Worm (Caenorhabditis elegans) whole organism, L4 larva: ENCODE results near the gene cnx-1.

Source experiments
- D1046.2 ChIP-seq: fragments of 200-800 bp; sonication (Bioruptor generic); IDR thresholded peaks from 2 replicates; pipeline ENCODE4 v1.3.6; 2022; ENCODE audit warnings: missing genetic modification characterization, missing compliant biosample characterization
- F26F4.8 ChIP-seq: fragments of 200-800 bp; sonication (Bioruptor generic); conservative IDR thresholded peaks from 2 replicates; pipeline ENCODE4 v1.3.6; 2022; ENCODE audit warnings: missing genetic modification characterization, missing compliant biosample characterization
- F49E8.2 ChIP-seq: sonication (generic microtip); optimal IDR thresholded peaks from 2 replicates; lab custom pipeline; 2016; ENCODE audit warnings: missing compliant biosample characterization, mild to moderate bottlenecking, missing genetic modification characterization, borderline replicate concordance
- Y105C5A.15 ChIP-seq: fragments of 200-800 bp; sonication (Bioruptor generic); IDR thresholded peaks from 2 replicates; pipeline ENCODE4 v1.3.6; 2022; ENCODE audit warnings: missing genetic modification characterization, missing compliant biosample characterization
- Y48G9A.11 ChIP-seq: fragments of 200-800 bp; sonication (Bioruptor generic); IDR thresholded peaks from 2 replicates; pipeline ENCODE4 v1.3.6; 2022; ENCODE audit warnings: missing genetic modification reagents, missing genetic modification characterization, missing compliant biosample characterization
- Y75B8A.6 ChIP-seq: fragments of 200-800 bp; sonication (Bioruptor generic); IDR thresholded peaks from 2 replicates; pipeline ENCODE4 v1.3.6; 2022; ENCODE audit warnings: missing genetic modification reagents, missing genetic modification characterization, missing compliant biosample characterization
- ZK546.5 ChIP-seq, 2 experiments: sonication (generic microtip); optimal IDR thresholded peaks; 2 replicates each; lab custom pipeline; 2017; ENCODE audit warnings: missing biosample characterization in 2 of 2, missing genetic modification characterization in 2 of 2
- aly-2 ChIP-seq: sonication (generic microtip); optimal IDR thresholded peaks from 2 replicates; lab custom pipeline; 2018; ENCODE audit warnings: missing biosample characterization, missing genetic modification characterization
- ama-1 ChIP-seq: fragments of 150-350 bp; optimal IDR thresholded peaks from 2 replicates; lab custom pipeline; 2014; ENCODE audit warnings: inconsistent platforms, mixed read lengths
- ceh-28 ChIP-seq: fragments of 150-350 bp; optimal IDR thresholded peaks from 2 replicates; lab custom pipeline; 2014; ENCODE audit warnings: missing biosample characterization, missing genetic modification reagents, missing genetic modification characterization
- ceh-44 ChIP-seq: fragments of 200-800 bp; sonication (Bioruptor generic); IDR thresholded peaks from 2 replicates; pipeline ENCODE4 v1.3.6; 2022; ENCODE audit warnings: missing genetic modification reagents, missing genetic modification characterization, missing compliant biosample characterization
- ceh-62 ChIP-seq: sonication (generic microtip); optimal IDR thresholded peaks from 2 replicates; lab custom pipeline; 2017; ENCODE audit warnings: missing biosample characterization, missing genetic modification characterization
- ces-1 ChIP-seq: fragments of 150-350 bp; sonication (generic microtip); optimal IDR thresholded peaks from 4 replicates; lab custom pipeline; 2014; ENCODE audit warnings: missing biosample characterization, missing genetic modification reagents, missing genetic modification characterization
- cey-2 ChIP-seq: sonication (generic microtip); optimal IDR thresholded peaks from 3 replicates; lab custom pipeline; 2017; ENCODE audit warnings: missing genetic modification characterization, mild to moderate bottlenecking, missing compliant biosample characterization, antibody characterized with exemption, borderline replicate concordance; ENCODE audit not compliant: insufficient read depth
- ctbp-1 ChIP-seq: fragments of 200-800 bp; sonication (Bioruptor generic); IDR thresholded peaks from 2 replicates; pipeline ENCODE4 v1.3.6; 2022; ENCODE audit warnings: missing genetic modification reagents, missing genetic modification characterization, missing compliant biosample characterization
- daf-12 ChIP-seq: fragments of 150-350 bp; optimal IDR thresholded peaks from 2 replicates; lab custom pipeline; 2014; ENCODE audit warnings: missing biosample characterization, missing genetic modification reagents, missing genetic modification characterization
- daf-16 ChIP-seq, 3 experiments: sonication (generic microtip); optimal IDR thresholded peaks; 2 replicates each; lab custom pipeline; 2016 to 2017; ENCODE audit warnings: missing genetic modification characterization in 3 of 3, missing genetic modification reagents in 3 of 3, mild to moderate bottlenecking in 2 of 3, missing compliant biosample characterization in 2 of 3, missing biosample characterization in 1 of 3, moderate library complexity in 1 of 3
- daf-19 ChIP-seq: fragments of 200-800 bp; sonication (Bioruptor generic); conservative IDR thresholded peaks from 2 replicates; pipeline ENCODE4 v1.3.6; 2022; ENCODE audit warnings: missing genetic modification characterization, missing compliant biosample characterization
- daf-8 ChIP-seq: fragments of 200-800 bp; sonication (Bioruptor generic); IDR thresholded peaks from 2 replicates; pipeline ENCODE4 v1.3.6; 2022; ENCODE audit warnings: missing genetic modification characterization, missing compliant biosample characterization
- duxl-1 ChIP-seq: sonication (generic microtip); optimal IDR thresholded peaks from 2 replicates; lab custom pipeline; 2016; ENCODE audit warnings: mild to moderate bottlenecking, missing genetic modification characterization, moderate library complexity, missing compliant biosample characterization; ENCODE audit not compliant: poor library complexity
- egl-27 ChIP-seq: sonication (generic microtip); optimal IDR thresholded peaks from 3 replicates; lab custom pipeline; 2017; ENCODE audit warnings: missing biosample characterization, missing genetic modification reagents, missing genetic modification characterization
- fkh-10 ChIP-seq: fragments of 150-350 bp; optimal IDR thresholded peaks from 2 replicates; lab custom pipeline; 2014; ENCODE audit warnings: missing biosample characterization, missing genetic modification reagents, missing genetic modification characterization
- gei-8 ChIP-seq: fragments of 200-800 bp; sonication (Bioruptor generic); optimal IDR thresholded peaks from 2 replicates; lab custom pipeline; 2018; ENCODE audit warnings: mild to moderate bottlenecking, missing genetic modification characterization, missing compliant biosample characterization
- hlh-11 ChIP-seq: fragments of 200-800 bp; sonication (Bioruptor generic); optimal IDR thresholded peaks from 2 replicates; lab custom pipeline; 2018; ENCODE audit warnings: mild to moderate bottlenecking, missing genetic modification characterization, missing compliant biosample characterization
- lin-1 ChIP-seq: fragments of 200-800 bp; sonication (Bioruptor generic); IDR thresholded peaks from 2 replicates; pipeline ENCODE4 v1.3.6; 2022; ENCODE audit warnings: missing genetic modification reagents, missing genetic modification characterization, missing compliant biosample characterization
- lin-13 ChIP-seq: fragments of 150-350 bp; optimal IDR thresholded peaks from 2 replicates; lab custom pipeline; 2014; ENCODE audit warnings: missing biosample characterization, missing genetic modification reagents, missing genetic modification characterization
- lin-15B ChIP-seq: fragments of 150-350 bp; sonication (generic microtip); optimal IDR thresholded peaks from 3 replicates; lab custom pipeline; 2014; ENCODE audit warnings: missing biosample characterization, missing genetic modification characterization
- lin-38 ChIP-seq: fragments of 200-800 bp; sonication (Bioruptor generic); IDR thresholded peaks from 2 replicates; pipeline ENCODE4 v1.3.6; 2022; ENCODE audit warnings: missing genetic modification reagents, missing genetic modification characterization, missing compliant biosample characterization
- madf-9 ChIP-seq: fragments of 200-800 bp; sonication (Bioruptor generic); conservative IDR thresholded peaks from 2 replicates; pipeline ENCODE4 v1.3.6; 2022; ENCODE audit warnings: missing genetic modification reagents, missing genetic modification characterization, missing compliant biosample characterization
- mep-1 ChIP-seq: fragments of 150-350 bp; sonication (generic microtip); optimal IDR thresholded peaks from 3 replicates; lab custom pipeline; 2014; ENCODE audit warnings: missing biosample characterization, missing genetic modification characterization
- mes-2 ChIP-seq: sonication (generic microtip); optimal IDR thresholded peaks from 2 replicates; lab custom pipeline; 2016; ENCODE audit warnings: missing genotype, mild to moderate bottlenecking, missing genetic modification characterization, missing compliant biosample characterization; ENCODE audit not compliant: poor library complexity, severe bottlenecking
- nhr-10 ChIP-seq: fragments of 150-350 bp; optimal IDR thresholded peaks from 2 replicates; lab custom pipeline; 2014; ENCODE audit warnings: missing biosample characterization, missing genetic modification characterization
- nhr-11 ChIP-seq: fragments of 150-350 bp; optimal IDR thresholded peaks from 2 replicates; lab custom pipeline; 2014; ENCODE audit warnings: missing biosample characterization, missing genetic modification characterization
- nhr-111 ChIP-seq: fragments of 200-800 bp; sonication (Bioruptor generic); optimal IDR thresholded peaks from 2 replicates; lab custom pipeline; 2018; ENCODE audit warnings: mild to moderate bottlenecking, missing genetic modification characterization, missing compliant biosample characterization
- nhr-25 ChIP-seq: sonication (generic microtip); optimal IDR thresholded peaks from 2 replicates; lab custom pipeline; 2017; ENCODE audit warnings: missing genetic modification characterization, mild to moderate bottlenecking, missing compliant biosample characterization, antibody characterized with exemption, moderate library complexity, borderline replicate concordance; ENCODE audit not compliant: insufficient read depth
- nhr-41 ChIP-seq: fragments of 200-800 bp; sonication (Bioruptor generic); IDR thresholded peaks from 2 replicates; pipeline ENCODE4 v1.3.6; 2022; ENCODE audit warnings: missing genetic modification reagents, missing genetic modification characterization, missing compliant biosample characterization
- nhr-42 ChIP-seq: fragments of 200-800 bp; sonication (Bioruptor generic); IDR thresholded peaks from 2 replicates; pipeline ENCODE4 v1.3.6; 2022; ENCODE audit warnings: missing genetic modification characterization, missing compliant biosample characterization
- nhr-48 ChIP-seq: sonication (generic microtip); optimal IDR thresholded peaks from 2 replicates; lab custom pipeline; 2016; ENCODE audit warnings: mild to moderate bottlenecking, missing genetic modification characterization, missing compliant biosample characterization
- pha-4 ChIP-seq, 2 experiments: fragments of 150-350 bp in 1 of 2; fragments of 200-800 bp in 1 of 2; sonication (Bioruptor generic) in 1 of 2; IDR thresholded peaks in 1 of 2; optimal IDR thresholded peaks in 1 of 2; 2 replicates each; pipeline versions ENCODE4 v1.3.6 to Lab custom; 2014 to 2022; ENCODE audit warnings: missing genetic modification characterization in 2 of 2, missing genetic modification reagents in 2 of 2, missing biosample characterization in 1 of 2, missing compliant biosample characterization in 1 of 2
- rbr-2 ChIP-seq: sonication (generic microtip); optimal IDR thresholded peaks from 2 replicates; lab custom pipeline; 2016; ENCODE audit warnings: missing genotype, missing genetic modification characterization, missing compliant biosample characterization
- snpc-1.2 ChIP-seq: fragments of 200-800 bp; sonication (Bioruptor generic); IDR thresholded peaks from 2 replicates; pipeline ENCODE4 v1.3.6; 2022; ENCODE audit warnings: missing genetic modification reagents, missing genetic modification characterization, missing compliant biosample characterization
- snpc-4 ChIP-seq: fragments of 150-350 bp; optimal IDR thresholded peaks from 2 replicates; lab custom pipeline; 2014; ENCODE audit warnings: missing biosample characterization, missing genetic modification characterization
- spr-1 ChIP-seq: sonication (generic microtip); optimal IDR thresholded peaks from 2 replicates; lab custom pipeline; 2016; ENCODE audit warnings: mild to moderate bottlenecking, missing genetic modification characterization, missing compliant biosample characterization
- tag-97 ChIP-seq: fragments of 200-800 bp; sonication (Bioruptor generic); IDR thresholded peaks from 2 replicates; pipeline ENCODE4 v1.3.6; 2022; ENCODE audit warnings: missing genetic modification characterization, missing compliant biosample characterization
- zag-1 ChIP-seq: fragments of 150-350 bp; optimal IDR thresholded peaks from 2 replicates; lab custom pipeline; 2014; ENCODE audit warnings: missing biosample characterization, missing genetic modification characterization
- zfp-2 ChIP-seq: sonication (generic microtip); optimal IDR thresholded peaks from 2 replicates; lab custom pipeline; 2016; ENCODE audit warnings: mild to moderate bottlenecking, missing genetic modification characterization, missing compliant biosample characterization
- zfp-3 ChIP-seq: fragments of 200-800 bp; sonication (Bioruptor generic); conservative IDR thresholded peaks from 2 replicates; pipeline ENCODE4 v1.3.6; 2022; ENCODE audit warnings: missing genetic modification reagents, missing genetic modification characterization, missing compliant biosample characterization
- ztf-11 ChIP-seq: fragments of 150-350 bp; optimal IDR thresholded peaks from 2 replicates; lab custom pipeline; 2014; ENCODE audit warnings: missing biosample characterization, missing genetic modification characterization
- ztf-7 ChIP-seq: fragments of 150-350 bp; optimal IDR thresholded peaks from 2 replicates; lab custom pipeline; 2014; ENCODE audit warnings: missing biosample characterization, missing genetic modification characterization

Gene cnx-1

DNA sequence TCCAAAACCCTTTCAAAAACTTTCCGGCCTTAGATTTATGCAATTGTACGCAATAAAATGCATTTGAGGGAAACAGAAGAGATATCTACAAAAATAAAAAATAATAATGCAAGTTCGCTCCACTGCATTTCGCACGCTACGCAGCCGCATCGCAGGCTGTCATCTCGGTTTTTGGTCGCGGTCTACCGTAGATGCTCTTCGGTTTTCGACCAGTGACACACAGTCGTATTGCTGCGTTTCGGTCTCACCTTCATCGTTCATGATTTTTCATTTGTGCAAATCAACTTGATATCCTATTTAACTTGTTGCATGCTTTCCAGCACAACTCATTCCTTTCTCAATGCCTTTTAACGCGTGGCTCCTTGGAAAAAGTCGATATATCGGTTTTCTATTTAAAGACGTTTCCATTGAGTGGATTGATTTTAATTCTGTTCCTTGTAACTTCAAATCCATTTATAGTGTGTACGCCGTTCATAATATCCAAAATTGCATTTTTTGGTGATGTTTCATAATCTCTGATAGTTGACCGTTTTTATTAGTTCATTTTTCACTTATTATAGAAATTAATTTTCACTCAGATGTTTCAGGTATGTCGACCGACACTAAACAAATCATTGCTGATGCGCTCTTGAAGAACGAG lies 36.2 kb downstream of the cnx-1 start, which contains the start of gene vha-1 (continued):
- TF ChIP-seq aly-2 (tag; lab: Kevin White, UChicago) (no peak), madf-9 (GFP tag; lab: Robert Waterston, UW) (peak; percentile 69; the same call in 1 of the 2 replicates), spr-1 (peak; percentile 64), nhr-11 (tag; lab: Kevin White, UChicago) (peak; percentile 80), Y75B8A.6 (GFP tag; lab: Robert Waterston, UW) (no peak), ceh-28 (tag; lab: Kevin White, UChicago) (no peak), egl-27 (tag; lab: Kevin White, UChicago) (no peak), nhr-48 (tag; lab: Kevin White, UChicago) (peak; percentile 40), daf-8 (GFP tag; lab: Robert Waterston, UW) (no peak), ZK546.5 (tag; optimal IDR thresholded peaks at IDR 0.05; lab: Kevin White, UChicago) (no peak), ceh-62 (tag; lab: Kevin White, UChicago) (no peak), snpc-4 (tag; lab: Kevin White, UChicago) (no peak), daf-16 (GFP tag; optimal IDR thresholded peaks at IDR 0.05; lab: Kevin White, UChicago) (no peak), daf-16 (tag; optimal IDR thresholded peaks at IDR 0.05; lab: Kevin White, UChicago) (peak; percentile 60), nhr-41 (GFP tag; lab: Robert Waterston, UW) (no peak), ama-1 (lab: Kevin White, UChicago) (peak; percentile 87), lin-15B (peak; percentile 40), F49E8.2 (tag; lab: Kevin White, UChicago) (no peak), daf-19 (GFP tag; lab: Robert Waterston, UW) (no peak), fkh-10 (peak; percentile 26), tag-97 (no peak), cey-2 (tag; lab: Kevin White, UChicago) (no peak), ctbp-1 (peak; percentile 52), lin-13 (peak; percentile 95), zag-1 (tag; lab: Kevin White, UChicago) (no peak), nhr-42 (GFP tag; lab: Robert Waterston, UW) (no peak; the same call in 1 of the 2 replicates), ztf-7 (tag; lab: Kevin White, UChicago) (peak; percentile 22), ztf-11 (tag; lab: Kevin White, UChicago) (no peak), hlh-11 (tag; lab: Kevin White, UChicago) (peak; percentile 88), ces-1 (GFP tag; lab: Kevin White, UChicago) (no peak), pha-4 (GFP tag; IDR thresholded peaks at IDR 0.05; lab: Robert Waterston, UW) (peak; percentile 60; the same call in 1 of the 2 replicates), pha-4 (tag; optimal IDR thresholded peaks at IDR 0.05; lab: Kevin White, UChicago) (no peak), Y105C5A.15 (GFP tag; lab: Robert Waterston, UW) (no peak), mep-1 (tag; lab: Kevin White, UChicago) (peak; percentile 92), nhr-10 (tag; lab: Kevin White, UChicago) (peak; percentile 78), nhr-25 (tag; lab: Kevin White, UChicago) (peak; percentile 66), lin-1 (peak; percentile 80), duxl-1 (tag; lab: Kevin White, UChicago) (no peak), F26F4.8 (no peak), zfp-3 (GFP tag; lab: Robert Waterston, UW) (no peak), ceh-44 (GFP tag; lab: Robert Waterston, UW) (peak; percentile 42; the same call in 1 of the 2 replicates), D1046.2 (GFP tag; lab: Robert Waterston, UW) (no peak), nhr-111 (GFP tag; lab: Kevin White, UChicago) (no peak), rbr-2 (tag; lab: Kevin White, UChicago) (peak; percentile 82), daf-12 (tag; lab: Kevin White, UChicago) (no peak), Y48G9A.11 (GFP tag; lab: Robert Waterston, UW) (no peak), gei-8 (GFP tag; lab: Kevin White, UChicago) (no peak), zfp-2 (tag; lab: Kevin White, UChicago) (no peak), snpc-1.2 (no peak), lin-38 (peak; percentile 97), mes-2 (peak; percentile 91)
